Fruit fly (Drosophila melanogaster) whole organism, embryonic: Measurements from ENCODE around the gene CG9919.

Experiments used
- CG10431 ChIP-seq: fragments of 200-800 bp; sonication (Bioruptor generic); optimal IDR thresholded peaks from 3 replicates; lab custom pipeline; 2018; ENCODE audit warnings: missing biosample characterization, mild to moderate bottlenecking, missing genetic modification characterization
- CG11560 ChIP-seq: fragments of 200-800 bp; sonication (Bioruptor generic); IDR thresholded peaks from 3 replicates; pipeline ENCODE4 v1.3.6; 2022; ENCODE audit warnings: missing biosample characterization, missing genetic modification characterization
- CG12071 ChIP-seq: fragments of 200-800 bp; sonication (Bioruptor generic); optimal IDR thresholded peaks from 3 replicates; lab custom pipeline; 2018; ENCODE audit warnings: missing biosample characterization, mild to moderate bottlenecking, missing genetic modification characterization
- CG1233 ChIP-seq: fragments of 200-800 bp; sonication (Bioruptor generic); optimal IDR thresholded peaks from 4 replicates; lab custom pipeline; 2018; ENCODE audit warnings: missing biosample characterization, mild to moderate bottlenecking, missing genetic modification characterization
- CG14050 ChIP-seq: fragments of 200-800 bp; sonication (Bioruptor generic); IDR thresholded peaks from 3 replicates; pipeline ENCODE4 v1.3.6; 2022; ENCODE audit warnings: missing biosample characterization, missing genetic modification characterization
- CG15073 ChIP-seq: fragments of 200-800 bp; sonication (Bioruptor generic); optimal IDR thresholded peaks from 2 replicates; lab custom pipeline; 2016; ENCODE audit warnings: missing biosample characterization, missing genetic modification characterization
- CG16863 ChIP-seq: fragments of 200-800 bp; sonication (Bioruptor generic); optimal IDR thresholded peaks from 3 replicates; lab custom pipeline; 2016; ENCODE audit warnings: missing biosample characterization, missing genetic modification characterization
- CG17568 ChIP-seq: fragments of 200-800 bp; sonication (Bioruptor generic); optimal IDR thresholded peaks from 2 replicates; lab custom pipeline; 2018; ENCODE audit warnings: missing biosample characterization, mild to moderate bottlenecking, missing genetic modification characterization, moderate library complexity
- CG17802 ChIP-seq: fragments of 200-800 bp; sonication (Bioruptor generic); optimal IDR thresholded peaks from 2 replicates; lab custom pipeline; 2018; ENCODE audit warnings: missing biosample characterization, mild to moderate bottlenecking, missing genetic modification characterization, moderate library complexity
- CG2199 ChIP-seq: fragments of 200-800 bp; sonication (Bioruptor generic); IDR thresholded peaks from 3 replicates; pipeline ENCODE4 v1.3.6; 2022; ENCODE audit warnings: missing biosample characterization, missing genetic modification characterization
- CG30403 ChIP-seq: fragments of 200-800 bp; sonication (Bioruptor generic); optimal IDR thresholded peaks from 3 replicates; lab custom pipeline; 2016; ENCODE audit warnings: missing biosample characterization, missing genetic modification characterization
- CG31388 ChIP-seq: fragments of 200-800 bp; sonication (Bioruptor generic); optimal IDR thresholded peaks from 2 replicates; lab custom pipeline; 2016; ENCODE audit warnings: missing biosample characterization, missing genetic modification characterization
- CG3163 ChIP-seq: fragments of 200-800 bp; sonication (Bioruptor generic); optimal IDR thresholded peaks from 3 replicates; lab custom pipeline; 2016; ENCODE audit warnings: missing biosample characterization, missing genetic modification characterization
- CG3281 ChIP-seq: fragments of 200-800 bp; sonication (Bioruptor generic); optimal IDR thresholded peaks from 3 replicates; lab custom pipeline; 2017; ENCODE audit warnings: missing biosample characterization, mild to moderate bottlenecking, missing genetic modification characterization
- CG3838 ChIP-seq: fragments of 200-800 bp; sonication (Bioruptor generic); optimal IDR thresholded peaks from 3 replicates; lab custom pipeline; 2016; ENCODE audit warnings: missing biosample characterization, missing genetic modification characterization
- CG6689 ChIP-seq: fragments of 200-800 bp; sonication (Bioruptor generic); IDR thresholded peaks from 2 replicates; pipeline ENCODE4 v1.3.6; 2022; ENCODE audit warnings: missing biosample characterization, missing genetic modification characterization
- CG7928 ChIP-seq: fragments of 200-800 bp; sonication (Bioruptor generic); optimal IDR thresholded peaks from 2 replicates; lab custom pipeline; 2017; ENCODE audit warnings: missing biosample characterization, mild to moderate bottlenecking, missing genetic modification characterization
- CG8388 ChIP-seq: fragments of 200-800 bp; sonication (Bioruptor generic); optimal IDR thresholded peaks from 2 replicates; lab custom pipeline; 2019; ENCODE audit warnings: missing biosample characterization, mild to moderate bottlenecking, missing genetic modification characterization, moderate library complexity
- CG9609 ChIP-seq: fragments of 200-800 bp; sonication (Bioruptor generic); optimal IDR thresholded peaks from 3 replicates; lab custom pipeline; 2016; ENCODE audit warnings: missing biosample characterization, missing genetic modification characterization
- CTCF ChIP-seq: fragments of 200-800 bp; sonication (Bioruptor generic); optimal IDR thresholded peaks from 2 replicates; lab custom pipeline; 2017; ENCODE audit warnings: missing biosample characterization, mild to moderate bottlenecking, missing genetic modification characterization, moderate library complexity
- Dp ChIP-seq: fragments of 200-800 bp; sonication (Bioruptor generic); optimal IDR thresholded peaks from 2 replicates; lab custom pipeline; 2018; ENCODE audit warnings: missing biosample characterization, mild to moderate bottlenecking, missing genetic modification characterization, moderate library complexity
- Dref ChIP-seq: fragments of 200-800 bp; sonication (Bioruptor generic); IDR thresholded peaks from 2 replicates; pipeline ENCODE4 v1.3.6; 2022; ENCODE audit warnings: missing biosample characterization, missing genetic modification characterization
- Drgx ChIP-seq: fragments of 200-800 bp; sonication (Bioruptor generic); IDR thresholded peaks from 2 replicates; pipeline ENCODE4 v1.3.6; 2022; ENCODE audit warnings: missing biosample characterization, missing genetic modification characterization
- E2f2 ChIP-seq: fragments of 200-800 bp; sonication (Bioruptor generic); IDR thresholded peaks from 2 replicates; pipeline ENCODE4 v1.3.6; 2022; ENCODE audit warnings: missing biosample characterization, missing genetic modification characterization
- HLH4C ChIP-seq: fragments of 200-800 bp; sonication (Bioruptor generic); IDR thresholded peaks from 3 replicates; pipeline ENCODE4 v1.3.6; 2022; ENCODE audit warnings: missing biosample characterization, missing genetic modification characterization; ENCODE audit not compliant: partially characterized antibody
- HmgD ChIP-seq: fragments of 200-800 bp; sonication (Bioruptor generic); optimal IDR thresholded peaks from 3 replicates; lab custom pipeline; 2016; ENCODE audit warnings: missing biosample characterization, missing genetic modification characterization
- Hmx ChIP-seq: fragments of 200-800 bp; sonication (Bioruptor generic); optimal IDR thresholded peaks from 2 replicates; lab custom pipeline; 2016; ENCODE audit warnings: missing biosample characterization, missing genetic modification characterization
- NC2β ChIP-seq: fragments of 200-800 bp; sonication (Bioruptor generic); optimal IDR thresholded peaks from 2 replicates; lab custom pipeline; 2016; ENCODE audit warnings: missing biosample characterization, missing genetic modification characterization
- NFAT ChIP-seq: fragments of 200-800 bp; sonication (Bioruptor generic); IDR thresholded peaks from 2 replicates; pipeline ENCODE4 v1.3.6; 2022; ENCODE audit warnings: missing biosample characterization, missing genetic modification characterization
- NK7.1 ChIP-seq: fragments of 200-800 bp; sonication (Bioruptor generic); optimal IDR thresholded peaks from 3 replicates; lab custom pipeline; 2016; ENCODE audit warnings: missing biosample characterization, missing genetic modification characterization
- Neu2 ChIP-seq: fragments of 200-800 bp; sonication (Bioruptor generic); optimal IDR thresholded peaks from 3 replicates; lab custom pipeline; 2016; ENCODE audit warnings: missing biosample characterization, missing genetic modification characterization, borderline replicate concordance
- Nf-YC ChIP-seq: fragments of 200-800 bp; optimal IDR thresholded peaks from 3 replicates; lab custom pipeline; 2019; ENCODE audit warnings: missing biosample characterization, mild to moderate bottlenecking, missing genetic modification characterization, moderate library complexity
- Rx ChIP-seq: fragments of 200-800 bp; sonication (Bioruptor generic); IDR thresholded peaks from 2 replicates; pipeline ENCODE4 v1.3.6; 2022; ENCODE audit warnings: missing biosample characterization, missing genetic modification characterization
- Stat92E ChIP-seq, 3 experiments: fragments of >200 bp in 2 of 3; fragments of 200-800 bp in 1 of 3; sonication (Bioruptor generic) in 1 of 3; optimal IDR thresholded peaks; 2 replicates each; lab custom pipeline; 2017 to 2019; ENCODE audit warnings: missing biosample characterization in 3 of 3, missing genetic modification characterization in 3 of 3, mild to moderate bottlenecking in 1 of 3, moderate library complexity in 1 of 3
- amos ChIP-seq: fragments of 200-800 bp; sonication (Bioruptor generic); IDR thresholded peaks from 2 replicates; pipeline ENCODE4 v1.3.6; 2022; ENCODE audit warnings: missing biosample characterization, missing genetic modification characterization; ENCODE audit not compliant: partially characterized antibody
- emc ChIP-seq: fragments of 200-800 bp; sonication (Bioruptor generic); optimal IDR thresholded peaks from 2 replicates; lab custom pipeline; 2016; ENCODE audit warnings: missing biosample characterization, missing genetic modification characterization
- en ChIP-seq: fragments of 200-800 bp; sonication (Bioruptor generic); optimal IDR thresholded peaks from 2 replicates; lab custom pipeline; 2016; ENCODE audit warnings: missing biosample characterization, missing genetic modification characterization
- gro ChIP-seq: fragments of 200-800 bp; sonication (Bioruptor generic); optimal IDR thresholded peaks from 2 replicates; lab custom pipeline; 2016; ENCODE audit warnings: missing biosample characterization, missing genetic modification characterization
- gt ChIP-seq: fragments of 200-800 bp; sonication (Bioruptor generic); IDR thresholded peaks from 2 replicates; pipeline ENCODE4 v1.3.6; 2022; ENCODE audit warnings: missing biosample characterization, missing genetic modification characterization
- hb ChIP-seq: fragments of 200-800 bp; sonication (Bioruptor generic); IDR thresholded peaks from 3 replicates; pipeline ENCODE4 v1.3.6; 2022; ENCODE audit warnings: missing biosample characterization, missing genetic modification characterization; ENCODE audit not compliant: partially characterized antibody
- kni ChIP-seq: fragments of 200-800 bp; sonication (Bioruptor generic); optimal IDR thresholded peaks from 3 replicates; lab custom pipeline; 2017; ENCODE audit warnings: mild to moderate bottlenecking, missing biosample characterization, missing genetic modification reagents, missing genetic modification characterization
- mirr ChIP-seq: fragments of 200-800 bp; sonication (Bioruptor generic); optimal IDR thresholded peaks from 3 replicates; lab custom pipeline; 2018; ENCODE audit warnings: missing biosample characterization, mild to moderate bottlenecking, missing genetic modification characterization
- pan ChIP-seq, 4 experiments: fragments of >200 bp in 3 of 4; fragments of 200-800 bp in 1 of 4; sonication (Bioruptor generic) in 1 of 4; optimal IDR thresholded peaks in 3 of 4; IDR thresholded peaks in 1 of 4; 2 replicates each; pipeline versions ENCODE4 v1.3.6 to Lab custom; 2017 to 2022; ENCODE audit warnings: missing biosample characterization in 2 of 4, missing genetic modification characterization in 2 of 4, mixed read lengths in 1 of 4
- pfk ChIP-seq: fragments of 200-800 bp; sonication (Bioruptor generic); optimal IDR thresholded peaks from 2 replicates; lab custom pipeline; 2018; ENCODE audit warnings: missing biosample characterization, mild to moderate bottlenecking, missing genetic modification characterization, moderate library complexity
- pho ChIP-seq: fragments of 200-800 bp; sonication (Bioruptor generic); optimal IDR thresholded peaks from 2 replicates; lab custom pipeline; 2016; ENCODE audit warnings: missing biosample characterization, missing genetic modification characterization
- pzg ChIP-seq: fragments of 200-800 bp; sonication (Bioruptor generic); optimal IDR thresholded peaks from 3 replicates; lab custom pipeline; 2018; ENCODE audit warnings: missing biosample characterization, mild to moderate bottlenecking, missing genetic modification characterization, moderate library complexity
- row ChIP-seq: fragments of 200-800 bp; sonication (Bioruptor generic); IDR thresholded peaks from 3 replicates; pipeline ENCODE4 v1.3.6; 2022; ENCODE audit warnings: missing biosample characterization, missing genetic modification characterization
- scrt ChIP-seq: fragments of 200-800 bp; sonication (Bioruptor generic); optimal IDR thresholded peaks from 2 replicates; lab custom pipeline; 2018; ENCODE audit warnings: missing biosample characterization, mild to moderate bottlenecking, missing genetic modification characterization, moderate library complexity
- sd ChIP-seq: fragments of 200-800 bp; sonication (Bioruptor generic); optimal IDR thresholded peaks from 3 replicates; lab custom pipeline; 2018; ENCODE audit warnings: missing biosample characterization, mild to moderate bottlenecking, missing genetic modification characterization, moderate library complexity
- trh ChIP-seq: fragments of 200-800 bp; sonication (Bioruptor generic); optimal IDR thresholded peaks from 2 replicates; lab custom pipeline; 2016; ENCODE audit warnings: missing biosample characterization, missing genetic modification characterization
- ttk ChIP-seq: fragments of 200-800 bp; sonication (Bioruptor generic); IDR thresholded peaks from 2 replicates; pipeline ENCODE4 v2.1.2; 2022; ENCODE audit warnings: missing biosample characterization, missing genetic modification characterization
- tup ChIP-seq: fragments of 200-800 bp; sonication (Bioruptor generic); optimal IDR thresholded peaks from 2 replicates; lab custom pipeline; 2016; ENCODE audit warnings: missing biosample characterization, mild to moderate bottlenecking, missing genetic modification characterization, moderate library complexity

CG9919 gene

dm6 chrX:16323063-16323462 is 7.5 kb downstream of the CG9919 start, which contains the start of the genes CG9917 and CG32579 (continued):
- TF ChIP-seq en (GFP tag; lab: Kevin White, UChicago) (no peak), CG31388 (GFP tag; lab: Kevin White, UChicago) (no peak), mirr (GFP tag; lab: Kevin White, UChicago) (no peak), CG9609 (GFP tag; lab: Kevin White, UChicago) (no peak), ttk (GFP tag; lab: Robert Waterston, UW) (no peak), CG15073 (no peak), CG16863 (GFP tag; lab: Kevin White, UChicago) (no peak), sd (tag; lab: Kevin White, UChicago) (no peak), CG3838 (GFP tag; lab: Kevin White, UChicago) (no peak), gt (GFP tag; lab: Robert Waterston, UW) (no peak), Neu2 (GFP tag; lab: Kevin White, UChicago) (peak; percentile 69), CTCF (GFP tag; lab: Kevin White, UChicago) (no peak), Hmx (GFP tag; lab: Kevin White, UChicago) (no peak), Dp (peak; percentile 62), Dref (GFP tag; lab: Robert Waterston, UW) (peak; percentile 92), Stat92E (GFP tag; optimal IDR thresholded peaks at IDR 0.05; lab: Kevin White, UChicago) (no peak), CG14050 (GFP tag; lab: Robert Waterston, UW) (no peak), HmgD (GFP tag; lab: Kevin White, UChicago) (no peak), amos (GFP tag; lab: Robert Waterston, UW) (peak; percentile 86), NK7.1 (GFP tag; lab: Kevin White, UChicago) (no peak), emc (no peak), gro (GFP tag; lab: Kevin White, UChicago) (no peak), Drgx (GFP tag; lab: Robert Waterston, UW) (no peak), tup (no peak), HLH4C (GFP tag; lab: Robert Waterston, UW) (peak; percentile 82), CG12071 (no peak), NC2β (GFP tag; lab: Kevin White, UChicago) (no peak), Rx (GFP tag; lab: Robert Waterston, UW) (no peak), CG6689 (GFP tag; lab: Robert Waterston, UW) (no peak), CG3281 (no peak), E2f2 (GFP tag; lab: Robert Waterston, UW) (peak; percentile 66), hb (GFP tag; lab: Robert Waterston, UW) (peak; percentile 81), CG7928 (GFP tag; lab: Kevin White, UChicago) (no peak), trh (no peak), pan (optimal IDR thresholded peaks at IDR 0.05; lab: Kevin White, UChicago) (no peak), pan (GFP tag; optimal IDR thresholded peaks at IDR 0.05 in 1 of 2, IDR thresholded peaks at IDR 0.05 in 1 of 2) (no peak), row (peak; percentile 47; the same call in 1 of the 3 replicates), Nf-YC (tag; lab: Kevin White, UChicago) (no peak), CG3163 (GFP tag; lab: Kevin White, UChicago) (no peak), pfk (GFP tag; lab: Kevin White, UChicago) (peak; percentile 59), pzg (GFP tag; lab: Kevin White, UChicago) (peak; percentile 67), CG2199 (GFP tag; lab: Robert Waterston, UW) (no peak), CG17568 (no peak), kni (GFP tag; lab: Kevin White, UChicago) (no peak), scrt (no peak), CG1233 (GFP tag; lab: Kevin White, UChicago) (no peak), NFAT (GFP tag; lab: Robert Waterston, UW) (peak; percentile 34; the same call in 1 of the 2 replicates), CG11560 (tag; lab: Robert Waterston, UW) (no peak), pho (GFP tag; lab: Kevin White, UChicago) (no peak), CG8388 (GFP tag; lab: Kevin White, UChicago) (no peak), CG17802 (tag; lab: Kevin White, UChicago) (no peak), CG30403 (GFP tag; lab: Kevin White, UChicago) (no peak), CG10431 (GFP tag; lab: Kevin White, UChicago) (no peak)
